Fruit fly (Drosophila melanogaster) whole organism, adult: ENCODE measurements around the gene wcy.

Experiments
- CG11617 ChIP-seq: fragments of 200-800 bp; sonication (Bioruptor generic); optimal IDR thresholded peaks from 2 replicates; lab custom pipeline; 2017; ENCODE audit warnings: mild to moderate bottlenecking, missing biosample characterization, missing genetic modification reagents, missing genetic modification characterization
- CG12768 ChIP-seq: fragments of 200-800 bp; sonication (Bioruptor generic); optimal IDR thresholded peaks from 2 replicates; lab custom pipeline; 2017; ENCODE audit warnings: missing biosample characterization, missing genetic modification characterization, mild to moderate bottlenecking, moderate library complexity, missing genetic modification reagents
- CG14711 ChIP-seq: fragments of 200-800 bp; sonication (Bioruptor generic); optimal IDR thresholded peaks from 2 replicates; lab custom pipeline; 2018; ENCODE audit warnings: missing biosample characterization, mild to moderate bottlenecking, missing genetic modification characterization, moderate library complexity
- CG1620 ChIP-seq: fragments of 200-800 bp; sonication (Bioruptor generic); optimal IDR thresholded peaks from 2 replicates; lab custom pipeline; 2016; ENCODE audit warnings: missing biosample characterization, missing genetic modification characterization
- CG33017 ChIP-seq: fragments of 200-800 bp; sonication (Bioruptor generic); optimal IDR thresholded peaks from 2 replicates; lab custom pipeline; 2018; ENCODE audit warnings: missing biosample characterization, mild to moderate bottlenecking, missing genetic modification characterization, moderate library complexity
- CG5204 ChIP-seq: fragments of 200-800 bp; sonication (Bioruptor generic); optimal IDR thresholded peaks from 2 replicates; lab custom pipeline; 2016; ENCODE audit warnings: missing biosample characterization, missing genetic modification characterization
- CG7045 ChIP-seq: fragments of 200-800 bp; sonication (Bioruptor generic); optimal IDR thresholded peaks from 2 replicates; lab custom pipeline; 2017; ENCODE audit warnings: missing biosample characterization, mild to moderate bottlenecking, missing genetic modification characterization
- CG7101 ChIP-seq: fragments of 200-800 bp; sonication (Bioruptor generic); optimal IDR thresholded peaks from 2 replicates; lab custom pipeline; 2018; ENCODE audit warnings: missing biosample characterization, mild to moderate bottlenecking, missing genetic modification characterization, moderate library complexity
- Clk ChIP-seq: fragments of 200-800 bp; sonication (Bioruptor generic); optimal IDR thresholded peaks from 2 replicates; lab custom pipeline; 2017; ENCODE audit warnings: missing biosample characterization, missing genetic modification characterization
- Crg-1 ChIP-seq: fragments of 200-800 bp; sonication (Bioruptor generic); optimal IDR thresholded peaks from 2 replicates; lab custom pipeline; 2016; ENCODE audit warnings: missing biosample characterization, missing genetic modification characterization
- Hr96 ChIP-seq: fragments of 200-800 bp; sonication (Bioruptor generic); optimal IDR thresholded peaks from 2 replicates; lab custom pipeline; 2016; ENCODE audit warnings: missing biosample characterization, missing genetic modification characterization
- Mnt ChIP-seq: fragments of 200-800 bp; sonication (Bioruptor generic); optimal IDR thresholded peaks from 2 replicates; lab custom pipeline; 2016; ENCODE audit warnings: missing biosample characterization, mild to moderate bottlenecking, missing genetic modification characterization
- bab1 ChIP-seq: fragments of 200-800 bp; sonication (Bioruptor generic); optimal IDR thresholded peaks from 3 replicates; lab custom pipeline; 2019; ENCODE audit warnings: missing biosample characterization, mild to moderate bottlenecking, missing genetic modification characterization, moderate library complexity
- cic ChIP-seq: fragments of 200-800 bp; sonication (Bioruptor generic); optimal IDR thresholded peaks from 2 replicates; lab custom pipeline; 2017; ENCODE audit warnings: missing biosample characterization, mild to moderate bottlenecking, missing genetic modification characterization, moderate library complexity
- cnc ChIP-seq, 2 experiments: fragments of >200 bp; optimal IDR thresholded peaks; 2 replicates each; lab custom pipeline; 2017
- kay ChIP-seq: fragments of 200-800 bp; sonication (Bioruptor generic); peaks from one replicate; lab custom pipeline; 2016; ENCODE audit warnings: missing biosample characterization, missing genetic modification characterization, borderline replicate concordance
- ovo ChIP-seq: fragments of 200-800 bp; sonication (Bioruptor generic); optimal IDR thresholded peaks from 2 replicates; lab custom pipeline; 2016; ENCODE audit warnings: missing biosample characterization, missing genetic modification characterization
- pad ChIP-seq: fragments of 200-800 bp; sonication (Bioruptor generic); optimal IDR thresholded peaks from 3 replicates; lab custom pipeline; 2017; ENCODE audit warnings: missing biosample characterization, missing genetic modification characterization, mild to moderate bottlenecking, moderate library complexity, missing genetic modification reagents
- tj ChIP-seq: fragments of 200-800 bp; sonication (Bioruptor generic); optimal IDR thresholded peaks from 3 replicates; lab custom pipeline; 2017; ENCODE audit warnings: missing biosample characterization, mild to moderate bottlenecking, missing genetic modification characterization, moderate library complexity
- toe ChIP-seq: fragments of 200-800 bp; sonication (Bioruptor generic); optimal IDR thresholded peaks from 2 replicates; lab custom pipeline; 2016; ENCODE audit warnings: missing biosample characterization, missing genetic modification characterization

wcy gene

DNA sequence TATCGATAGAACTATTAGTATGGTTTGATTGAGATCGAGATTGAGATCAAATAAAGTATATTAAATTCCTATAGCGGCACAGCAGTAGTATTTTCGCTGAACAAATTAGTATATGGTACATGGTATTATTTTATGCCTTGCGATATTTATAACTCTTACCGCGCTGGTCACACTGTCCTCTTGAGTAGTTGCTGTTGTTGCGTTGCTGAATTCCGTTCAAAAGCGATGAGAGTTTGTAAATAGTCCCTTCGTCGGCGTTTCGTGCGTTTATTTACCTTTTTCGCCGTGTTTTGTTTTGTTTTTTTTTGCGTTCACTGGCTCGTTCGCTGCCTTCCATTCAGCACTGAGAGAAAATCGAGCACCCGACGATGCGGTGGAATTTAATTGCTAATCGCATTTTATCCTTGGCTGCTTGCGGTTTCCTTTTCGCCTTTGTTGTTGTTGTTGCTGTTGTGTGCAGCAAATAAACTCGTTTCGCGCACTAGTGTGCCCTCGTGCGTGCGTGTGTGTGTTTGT is 29.8 kb upstream of the wcy start, which contains the start of gene CG5004:
CG5004 (plus strand) TSS at position 182 of the 516 bp plus-strand sequence.
- TF ChIP-seq kay (GFP tag; lab: Kevin White, UChicago) (no peak), CG7101 (tag; lab: Kevin White, UChicago) (peak; percentile 0), bab1 (peak; percentile 27), Mnt (peak; percentile 48), tj (peak; percentile 45), cnc (optimal IDR thresholded peaks at IDR 0.05; lab: Kevin White, UChicago) (no peak), ovo (GFP tag; lab: Kevin White, UChicago) (no peak), Crg-1 (no peak)

DNA sequence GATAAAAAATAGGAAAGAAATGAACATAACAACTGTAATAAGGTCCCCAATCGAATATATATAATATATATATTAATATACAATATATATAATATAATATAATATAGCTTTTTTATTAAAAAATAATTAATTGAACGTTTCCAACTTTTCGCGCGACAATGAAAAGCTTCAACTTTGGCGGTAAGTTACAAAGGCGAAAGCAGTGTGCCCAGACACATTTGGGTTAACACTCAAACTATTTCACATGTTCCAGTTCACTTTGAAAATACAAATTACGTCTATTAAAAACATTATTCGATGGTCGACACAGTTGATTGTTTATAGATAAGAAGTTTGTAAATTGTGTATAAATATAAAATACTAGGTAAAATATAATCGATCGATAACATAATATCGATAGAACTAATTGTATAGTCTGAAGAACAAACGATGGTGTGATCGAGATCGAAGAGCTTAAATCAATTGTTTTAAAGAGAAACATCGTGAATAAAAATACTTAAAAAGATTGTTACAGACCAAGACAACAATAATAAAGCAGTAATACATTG is 28.5 kb upstream of the wcy start:
- TF ChIP-seq tj: no peak
- TF ChIP-seq bab1: peak; percentile 8

DNA sequence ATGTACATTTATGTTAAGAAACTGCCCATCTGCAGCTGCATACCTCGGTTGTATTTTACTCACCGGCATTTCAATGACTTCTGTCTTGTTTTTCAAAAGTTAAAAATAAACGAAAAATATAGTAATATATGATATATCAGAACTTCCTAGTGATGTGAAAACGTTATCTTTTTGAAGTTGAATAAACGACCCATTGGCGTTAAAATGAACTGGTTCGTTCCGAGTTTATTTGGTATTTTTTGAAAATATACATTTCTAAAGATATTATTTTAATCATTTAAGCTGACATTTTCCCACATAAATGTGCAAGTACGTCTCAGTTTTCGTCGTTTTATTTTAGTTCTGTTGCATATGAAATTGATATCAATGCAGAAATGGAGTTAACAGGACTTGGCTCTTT is 28.0 kb upstream of the wcy start, which contains the start of gene Arpc3B:
Arpc3B (minus strand) TSS at position 146 of the 400 bp plus-strand sequence.
- TF ChIP-seq Crg-1: no peak
- TF ChIP-seq cnc (optimal IDR thresholded peaks at IDR 0.05; lab: Kevin White, UChicago): no peak
- no peak for TF ChIP-seq Mnt
- no peak for TF ChIP-seq CG11617 (GFP tag; lab: Kevin White, UChicago)
- TF ChIP-seq toe (GFP tag; lab: Kevin White, UChicago): no peak
- TF ChIP-seq CG7101 (tag; lab: Kevin White, UChicago): no peak
- no peak for TF ChIP-seq ovo (GFP tag; lab: Kevin White, UChicago)
- no peak for TF ChIP-seq CG12768
- TF ChIP-seq CG5204 (GFP tag; lab: Kevin White, UChicago): no peak
- no peak for TF ChIP-seq cic (GFP tag; lab: Kevin White, UChicago)
- TF ChIP-seq tj: no peak

DNA sequence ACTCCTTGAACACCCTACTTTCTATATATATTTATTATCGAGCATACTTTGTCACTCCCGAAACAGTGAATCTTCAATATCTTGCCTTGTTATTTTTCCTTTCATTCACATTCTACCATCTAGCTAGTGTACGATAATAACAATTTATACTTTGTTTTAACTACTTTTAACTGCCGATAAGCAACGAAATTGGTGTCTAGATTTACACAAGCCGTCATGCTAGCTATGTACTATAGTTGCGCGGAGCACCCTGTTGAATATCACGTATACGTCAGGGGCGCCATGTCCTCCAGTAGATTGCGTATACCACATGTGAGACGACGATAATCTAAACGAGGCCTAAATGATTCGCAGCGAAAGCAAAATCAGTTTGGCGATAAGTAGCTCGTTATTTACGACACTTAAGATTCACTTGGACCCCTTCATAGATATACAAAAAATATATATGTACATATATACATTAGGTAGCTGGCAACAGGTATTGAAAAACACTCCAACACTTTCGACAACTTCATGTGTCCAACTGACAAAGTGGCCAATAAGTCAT is 16.3 kb upstream of the wcy start:
- TF ChIP-seq toe (GFP tag; lab: Kevin White, UChicago) (no peak), CG33017 (tag; lab: Kevin White, UChicago) (no peak), CG7101 (tag; lab: Kevin White, UChicago) (peak; percentile 26)

DNA sequence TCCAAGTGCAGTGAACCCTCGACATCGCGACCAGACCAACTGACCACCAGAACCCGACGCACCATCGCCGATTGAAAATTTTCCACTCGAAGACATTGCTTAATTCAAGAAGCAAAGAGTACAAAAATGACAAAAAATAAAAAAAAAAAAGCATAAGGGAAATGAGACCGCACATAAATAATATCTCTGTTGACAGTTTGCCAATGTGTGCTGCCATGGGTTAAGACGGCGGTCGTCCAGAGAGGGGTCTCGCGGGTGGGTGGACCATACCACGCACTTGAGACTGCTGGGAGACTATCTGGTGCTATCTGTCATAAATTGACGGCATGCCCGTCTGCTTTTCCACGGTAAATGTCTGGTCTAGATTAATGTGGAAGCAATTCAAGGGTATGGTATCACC is 15.7 kb upstream of the wcy start:
- TF ChIP-seq CG12768 (no peak), Crg-1 (no peak), CG5204 (GFP tag; lab: Kevin White, UChicago) (no peak), CG11617 (GFP tag; lab: Kevin White, UChicago) (no peak), Hr96 (GFP tag; lab: Kevin White, UChicago) (no peak), Mnt (no peak), pad (GFP tag; lab: Kevin White, UChicago) (no peak), cic (GFP tag; lab: Kevin White, UChicago) (no peak), Clk (GFP tag; lab: Kevin White, UChicago) (no peak), bab1 (no peak), CG33017 (tag; lab: Kevin White, UChicago) (no peak)

DNA sequence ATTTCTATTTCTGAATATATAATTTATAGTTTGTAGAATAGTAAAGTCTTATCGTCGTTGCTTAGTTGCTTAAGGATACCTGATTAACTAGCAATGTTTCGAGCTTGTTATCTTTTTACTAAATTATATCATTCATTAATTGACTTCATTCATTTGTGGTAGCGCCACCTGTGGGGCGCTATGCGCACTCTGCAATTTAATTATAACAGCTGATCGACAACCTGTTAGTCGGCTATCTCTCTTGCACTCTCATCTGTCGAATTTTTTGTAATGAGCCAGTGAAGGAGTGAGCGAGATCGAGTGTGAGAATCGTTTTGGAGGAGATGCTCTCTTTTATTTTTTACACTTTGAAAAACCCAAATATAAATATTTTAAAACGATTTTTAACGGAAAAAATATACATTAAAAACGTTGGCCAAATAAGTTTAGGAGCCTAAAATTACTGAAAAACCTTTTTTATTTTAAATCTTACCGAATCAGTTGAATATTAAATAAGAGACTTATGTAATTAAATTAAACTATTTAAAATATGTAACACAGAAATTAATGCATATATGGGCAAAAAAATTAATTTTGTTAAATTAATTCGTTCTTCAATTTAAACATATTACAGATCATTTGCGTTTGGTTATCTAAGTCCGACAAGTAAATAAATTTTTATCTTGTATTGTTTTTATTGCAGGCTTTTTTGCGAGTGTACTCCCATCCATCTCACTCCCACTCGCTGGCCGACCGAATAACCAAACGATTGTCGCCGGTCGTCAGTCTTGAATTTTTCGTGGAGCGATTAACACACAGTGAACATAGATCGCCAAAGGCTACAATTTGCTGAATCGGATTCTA is 13.6 kb upstream of the wcy start, which contains the start of the genes CG16700 and CG4991:
CG16700 (plus strand) TSS at position 793 of the 843 bp plus-strand sequence.
CG4991 (plus strand) TSS at position 793 of the 843 bp plus-strand sequence.
- peak; percentile 54 for TF ChIP-seq CG14711
- no peak for TF ChIP-seq Crg-1
- TF ChIP-seq pad (GFP tag; lab: Kevin White, UChicago): peak; percentile 60
- TF ChIP-seq ovo (GFP tag; lab: Kevin White, UChicago): no peak
- peak; percentile 32 for TF ChIP-seq CG7045 (GFP tag; lab: Kevin White, UChicago)
- TF ChIP-seq CG5204 (GFP tag; lab: Kevin White, UChicago): no peak
- no peak for TF ChIP-seq CG1620
- TF ChIP-seq tj: peak; percentile 36
- TF ChIP-seq CG12768: peak; percentile 21
- TF ChIP-seq Hr96 (GFP tag; lab: Kevin White, UChicago): no peak
- peak; percentile 70 for TF ChIP-seq CG7101 (tag; lab: Kevin White, UChicago)
- peak; percentile 61 for TF ChIP-seq bab1
- TF ChIP-seq cic (GFP tag; lab: Kevin White, UChicago): no peak
- TF ChIP-seq CG11617 (GFP tag; lab: Kevin White, UChicago): peak; percentile 82
- no peak for TF ChIP-seq Mnt
- TF ChIP-seq kay (GFP tag; lab: Kevin White, UChicago): no peak
- peak; percentile 63 for TF ChIP-seq CG33017 (tag; lab: Kevin White, UChicago)
- no peak for TF ChIP-seq cnc (optimal IDR thresholded peaks at IDR 0.05; lab: Kevin White, UChicago)
- TF ChIP-seq toe (GFP tag; lab: Kevin White, UChicago): no peak
